Worm (Caenorhabditis elegans): ENCODE data around the gene rab-35.
A peak's percentile ranks its signal among the peaks of the same experiment; 100 is the strongest.

The rab-35 gene

DNA sequence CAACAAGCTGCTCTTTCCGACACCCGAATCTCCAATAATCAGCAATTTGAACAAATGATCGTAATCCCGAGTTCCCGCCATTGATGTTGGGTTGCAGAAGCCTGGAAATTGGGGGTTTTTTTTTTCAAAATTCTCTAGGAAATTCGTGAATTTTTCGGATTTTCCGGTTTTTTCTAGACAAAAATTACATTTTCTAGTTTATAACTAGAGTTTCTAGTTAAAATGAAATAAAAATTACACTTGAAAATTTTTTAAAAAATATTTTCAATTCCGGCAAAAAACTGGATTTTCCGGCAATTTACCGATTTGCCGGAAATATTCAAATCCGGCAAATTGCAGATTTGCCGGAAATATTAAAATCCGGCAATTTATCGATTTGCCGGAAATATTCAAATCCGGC is at the start of gene rab-35:
rab-35 (minus strand) TSS at position 101 of the 400 bp plus-strand sequence.
- TF ChIP-seq vab-15 (tag; optimal IDR thresholded peaks at IDR 0.05) (no peak), nhr-19 (GFP tag; conservative IDR thresholded peaks at IDR 0.05) (no peak), nhr-85 (tag) (peak; percentile 9)

DNA sequence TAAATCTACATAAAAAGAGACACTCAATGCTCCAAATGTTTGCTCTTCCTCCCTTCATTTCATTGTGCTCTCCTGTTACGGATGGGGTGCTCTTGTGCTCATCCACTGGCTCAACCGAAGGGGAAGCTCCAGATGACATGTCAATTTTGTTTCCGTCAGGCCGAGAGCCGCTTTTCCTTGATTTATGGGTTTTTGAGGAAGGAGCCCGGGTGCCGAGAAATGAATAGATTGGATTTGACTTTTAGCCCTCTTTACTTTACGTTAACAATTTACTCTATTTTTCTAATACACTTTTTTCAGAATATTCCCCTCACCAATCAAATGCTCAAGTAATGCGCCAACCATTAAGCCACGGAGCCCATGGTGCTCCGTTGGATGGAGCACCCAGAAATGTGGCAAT is 48.8 kb upstream of the rab-35 start, which contains the start of gene T28D6.4:
T28D6.4 (plus strand) TSS at position 301 of the 400 bp plus-strand sequence.
- TF ChIP-seq blmp-1 (tag; optimal IDR thresholded peaks at IDR 0.05) (no peak), lin-14 (GFP tag; optimal IDR thresholded peaks at IDR 0.05) (peak; percentile 3), lir-3 (tag; optimal IDR thresholded peaks at IDR 0.05; ENCODE audit: poor library complexity) (no peak), nhr-84 (tag; optimal IDR thresholded peaks at IDR 0.05) (no peak), tbx-2 (tag; optimal IDR thresholded peaks at IDR 0.05) (no peak), sox-4 (tag; optimal IDR thresholded peaks at IDR 0.05) (no peak)

DNA sequence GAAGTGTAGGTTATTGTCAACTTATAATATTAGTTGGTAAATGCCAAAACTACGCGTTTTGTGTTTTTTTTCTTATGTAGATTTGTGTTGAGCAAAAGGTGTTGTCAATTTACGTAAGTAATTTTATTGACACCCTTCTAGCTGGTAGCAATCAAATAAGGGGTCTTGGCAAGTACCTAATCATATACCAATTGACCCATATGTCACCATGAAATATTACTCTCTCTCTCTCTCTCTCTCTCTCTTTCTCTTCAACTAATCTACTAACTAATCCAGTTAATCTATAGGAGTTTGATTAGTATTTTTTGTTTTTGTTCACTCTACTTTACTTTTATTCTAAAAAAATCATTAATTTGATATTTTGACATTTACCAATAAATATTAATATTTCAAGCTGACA is 48.1 kb upstream of the rab-35 start:
- TF ChIP-seq lin-15B (tag; optimal IDR thresholded peaks at IDR 0.05) (no peak), jun-1 (tag; optimal IDR thresholded peaks at IDR 0.05) (no peak), nhr-237 (tag; optimal IDR thresholded peaks at IDR 0.05) (no peak), nhr-19 (GFP tag; conservative IDR thresholded peaks at IDR 0.05) (no peak), F16B12.6 (tag; optimal IDR thresholded peaks at IDR 0.05) (no peak), ztf-11 (tag; optimal IDR thresholded peaks at IDR 0.05) (no peak), sup-37 (GFP tag; optimal IDR thresholded peaks at IDR 0.05) (no peak), mep-1 (tag; optimal IDR thresholded peaks at IDR 0.05) (no peak), mef-2 (tag; optimal IDR thresholded peaks at IDR 0.05) (no peak), elt-2 (tag; optimal IDR thresholded peaks at IDR 0.05) (no peak), ceh-88 (GFP tag; IDR thresholded peaks at IDR 0.05) (no peak), aly-2 (tag; optimal IDR thresholded peaks at IDR 0.05) (no peak), dpl-1 (GFP tag; optimal IDR thresholded peaks at IDR 0.05) (no peak), alr-1 (tag; optimal IDR thresholded peaks at IDR 0.05; ENCODE audit: borderline replicate concordance) (no peak), lsy-2 (tag; optimal IDR thresholded peaks at IDR 0.05) (no peak), tlp-1 (tag; optimal IDR thresholded peaks at IDR 0.05) (no peak), lin-14 (GFP tag; optimal IDR thresholded peaks at IDR 0.05) (no peak), nhr-76 (tag; optimal IDR thresholded peaks at IDR 0.05) (no peak)

DNA sequence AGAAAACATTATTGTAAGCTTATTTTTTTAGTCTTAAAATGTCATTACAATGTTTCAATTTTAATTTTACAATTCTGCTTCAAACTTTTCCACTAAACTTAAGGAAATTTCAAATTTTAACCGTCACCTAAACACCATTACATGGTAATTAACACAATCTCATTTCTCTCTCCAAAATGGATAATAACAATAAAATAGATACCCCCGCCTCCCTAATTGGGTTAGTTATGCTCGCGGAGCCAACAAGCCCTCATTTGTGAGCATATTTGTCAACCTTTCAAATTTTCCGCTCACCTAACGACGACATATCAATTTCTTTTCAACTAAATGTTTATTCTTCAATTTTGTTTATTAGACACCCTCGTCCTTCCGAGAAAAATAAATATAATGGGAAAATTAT is 46.9 kb upstream of the rab-35 start:
- no peak for TF ChIP-seq skn-1 (tag; optimal IDR thresholded peaks at IDR 0.05)
- no peak for TF ChIP-seq nhr-85 (tag)
- TF ChIP-seq ceh-63 (GFP tag; optimal IDR thresholded peaks at IDR 0.05): peak; percentile 29
- TF ChIP-seq lin-14 (GFP tag; optimal IDR thresholded peaks at IDR 0.05): peak; percentile 22

DNA sequence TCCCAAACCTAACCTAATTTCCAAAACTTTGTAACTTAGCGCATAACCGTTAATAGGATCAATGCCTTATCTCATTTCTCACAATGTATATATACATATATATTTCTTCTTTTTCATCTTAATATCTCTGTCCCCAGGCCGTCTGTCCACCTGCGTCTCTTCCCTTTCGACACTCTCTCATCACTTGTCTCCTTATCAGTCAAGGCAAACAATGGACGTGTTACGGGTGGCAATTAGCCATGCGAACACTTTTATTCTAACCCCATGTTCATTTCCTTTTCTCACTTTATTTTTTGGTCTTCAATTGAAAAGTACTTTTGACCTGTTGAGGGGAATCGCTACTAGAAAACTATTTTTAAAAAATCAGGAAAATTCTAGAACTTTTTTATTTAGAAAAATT is 46.1 kb upstream of the rab-35 start:
- TF ChIP-seq nhr-19 (GFP tag; conservative IDR thresholded peaks at IDR 0.05): no peak
- TF ChIP-seq isw-1 (GFP tag; IDR thresholded peaks at IDR 0.05): no peak
- no peak for TF ChIP-seq elt-2 (tag; optimal IDR thresholded peaks at IDR 0.05)
- no peak for TF ChIP-seq lin-13 (GFP tag; optimal IDR thresholded peaks at IDR 0.05)
- no peak for TF ChIP-seq snu-23 (GFP tag; optimal IDR thresholded peaks at IDR 0.05)
- TF ChIP-seq ceh-90 (tag; optimal IDR thresholded peaks at IDR 0.05): no peak
- no peak for TF ChIP-seq fos-1 (tag; optimal IDR thresholded peaks at IDR 0.05)
- TF ChIP-seq blmp-1 (tag; optimal IDR thresholded peaks at IDR 0.05): peak; percentile 16
- no peak for TF ChIP-seq nhr-28 (tag; optimal IDR thresholded peaks at IDR 0.05)
- TF ChIP-seq hlh-17 (GFP tag; optimal IDR thresholded peaks at IDR 0.05; ENCODE audit: borderline replicate concordance): no peak
- TF ChIP-seq elt-3 (tag; optimal IDR thresholded peaks at IDR 0.05): peak in 3 of 6 experiments; percentile 52 to 79 (median 64)
- TF ChIP-seq aly-2 (tag; optimal IDR thresholded peaks at IDR 0.05): no peak
- no peak for TF ChIP-seq C16A3.4 (tag; optimal IDR thresholded peaks at IDR 0.05)
- no peak for TF ChIP-seq egl-27 (tag; optimal IDR thresholded peaks at IDR 0.05)
- no peak for TF ChIP-seq efl-1 (optimal IDR thresholded peaks at IDR 0.05)
- TF ChIP-seq efl-1 (GFP tag; optimal IDR thresholded peaks at IDR 0.05 in 1 of 2): peak in 1 of 2 experiments; percentile 47
- no peak for TF ChIP-seq tlp-1 (tag; optimal IDR thresholded peaks at IDR 0.05)
- no peak for TF ChIP-seq unc-130 (tag; optimal IDR thresholded peaks at IDR 0.05)
- TF ChIP-seq lin-14 (GFP tag; optimal IDR thresholded peaks at IDR 0.05): peak; percentile 52
- TF ChIP-seq nhr-90 (tag; optimal IDR thresholded peaks at IDR 0.05; ENCODE audit: poor library complexity): peak; percentile 22
- TF ChIP-seq ama-1 (optimal IDR thresholded peaks at IDR 0.05): no peak
- no peak for TF ChIP-seq zag-1 (tag; optimal IDR thresholded peaks at IDR 0.05)
- peak in 1 of 2 experiments; percentile 4 for TF ChIP-seq lin-35 (GFP tag; optimal IDR thresholded peaks at IDR 0.05)
- TF ChIP-seq irx-1 (tag; optimal IDR thresholded peaks at IDR 0.05): no peak
- TF ChIP-seq nhr-84 (tag; optimal IDR thresholded peaks at IDR 0.05): no peak
